Worm (Caenorhabditis elegans) whole organism, midembryonic: ENCODE results near the gene Y50D4C.6.
A peak's percentile ranks its signal among the peaks of the same experiment; 100 is the strongest.

Source experiments
- cog-1 ChIP-seq: sonication (generic microtip); optimal IDR thresholded peaks from 2 replicates; lab custom pipeline; 2016; ENCODE audit warnings: missing genetic modification characterization, missing compliant biosample characterization
- flt-1 ChIP-seq: fragments of 200-800 bp; sonication (Bioruptor generic); IDR thresholded peaks from 2 replicates; pipeline ENCODE4 v1.3.6; 2022; ENCODE audit warnings: missing genetic modification characterization, missing compliant biosample characterization
- klf-2 ChIP-seq: fragments of 200-800 bp; sonication (Bioruptor generic); conservative IDR thresholded peaks from 2 replicates; pipeline ENCODE4 v1.3.6; 2022; ENCODE audit warnings: missing genetic modification reagents, missing genetic modification characterization, missing compliant biosample characterization
- med-1 ChIP-seq: sonication (generic microtip); optimal IDR thresholded peaks from 2 replicates; lab custom pipeline; 2017; ENCODE audit warnings: missing genetic modification characterization, mild to moderate bottlenecking, missing compliant biosample characterization, antibody characterized with exemption, missing genetic modification reagents; ENCODE audit not compliant: insufficient read depth
- ref-1 ChIP-seq: fragments of 200-800 bp; sonication (Bioruptor generic); conservative IDR thresholded peaks from 2 replicates; pipeline ENCODE4 v1.3.6; 2022; ENCODE audit warnings: missing genetic modification reagents, missing genetic modification characterization, missing compliant biosample characterization
- tab-1 ChIP-seq: fragments of 200-800 bp; sonication (Bioruptor generic); IDR thresholded peaks from 2 replicates; pipeline ENCODE4 v1.3.6; 2022; ENCODE audit warnings: missing genetic modification characterization, missing compliant biosample characterization
- ztf-23 ChIP-seq: fragments of 200-800 bp; sonication (Bioruptor generic); IDR thresholded peaks from 2 replicates; pipeline ENCODE4 v1.3.6; 2022; ENCODE audit warnings: missing genetic modification reagents, missing genetic modification characterization, missing compliant biosample characterization
- ztf-29 ChIP-seq: fragments of 200-800 bp; sonication (Bioruptor generic); IDR thresholded peaks from 2 replicates; pipeline ENCODE4 v1.3.6; 2022; ENCODE audit warnings: missing genetic modification reagents, missing genetic modification characterization, missing compliant biosample characterization

ce11 chrV:904232-904983 lies 45.3 kb downstream of the Y50D4C.6 start, which contains the start of gene trm-2A:
- TF ChIP-seq ztf-29 (no peak), tab-1 (GFP tag; lab: Robert Waterston, UW) (no peak), cog-1 (tag; lab: Kevin White, UChicago) (no peak), flt-1 (GFP tag; lab: Robert Waterston, UW) (no peak), klf-2 (GFP tag; lab: Robert Waterston, UW) (no peak), med-1 (GFP tag; lab: Kevin White, UChicago) (no peak), ztf-23 (0 out of 2 replicates have a peak, but pooled peaks have one; percentile 39), ref-1 (GFP tag; lab: Robert Waterston, UW) (no peak)
